Worm (Caenorhabditis elegans): ENCODE data around the gene pfn-3.

DNA sequence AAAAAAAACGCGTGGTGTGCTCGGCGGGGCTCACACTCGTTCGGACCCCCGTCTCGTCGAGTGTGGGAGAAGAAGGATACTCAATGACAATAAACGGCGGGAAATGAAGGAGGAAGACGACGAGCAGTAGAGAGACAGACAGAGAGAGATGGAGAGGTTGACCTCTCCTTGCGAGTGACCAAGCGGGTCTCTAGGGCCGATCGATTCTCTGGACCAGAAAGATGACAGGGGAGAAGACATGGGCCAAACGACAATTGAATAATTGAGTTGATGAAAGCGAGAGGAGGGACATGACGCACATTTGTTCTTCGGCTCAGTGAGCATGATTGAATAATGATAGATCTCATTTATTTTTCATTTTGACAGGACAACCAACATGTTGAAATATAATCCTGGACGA, 39.9 kb upstream of the pfn-3 start:
- 0 out of 2 replicates have a peak, but pooled peaks have one; percentile 49 for TF ChIP-seq scrt-1 (GFP tag; IDR thresholded peaks at IDR 0.05)
- TF ChIP-seq ama-1 (optimal IDR thresholded peaks at IDR 0.05) = no peak
